Worm (Caenorhabditis elegans) whole organism, L3 larva: ENCODE measurements around the gene cdr-2.

ENCODE experiments used
- ZK546.5 ChIP-seq: sonication (generic microtip); optimal IDR thresholded peaks from 2 replicates; lab custom pipeline; 2017; ENCODE audit warnings: missing biosample characterization, missing genetic modification characterization
- aly-2 ChIP-seq: fragments of 150-350 bp; optimal IDR thresholded peaks from 2 replicates; lab custom pipeline; 2014; ENCODE audit warnings: missing biosample characterization, missing genetic modification characterization
- ama-1 ChIP-seq: fragments of 150-350 bp; optimal IDR thresholded peaks from 2 replicates; lab custom pipeline; 2018
- ceh-16 ChIP-seq: sonication (generic microtip); optimal IDR thresholded peaks from 2 replicates; lab custom pipeline; 2017; ENCODE audit warnings: missing biosample characterization, missing genetic modification characterization
- ceh-28 ChIP-seq: fragments of 150-350 bp; optimal IDR thresholded peaks from 2 replicates; lab custom pipeline; 2014; ENCODE audit warnings: missing biosample characterization, missing genetic modification reagents, missing genetic modification characterization
- ceh-82 ChIP-seq: fragments of 150-350 bp; optimal IDR thresholded peaks from 2 replicates; lab custom pipeline; 2014; ENCODE audit warnings: missing biosample characterization, missing genetic modification characterization
- ceh-9 ChIP-seq: sonication (generic microtip); optimal IDR thresholded peaks from 2 replicates; lab custom pipeline; 2018; ENCODE audit warnings: missing biosample characterization, missing genetic modification characterization
- daf-12 ChIP-seq: fragments of 150-350 bp; optimal IDR thresholded peaks from 2 replicates; lab custom pipeline; 2014; ENCODE audit warnings: missing biosample characterization, missing genetic modification reagents, missing genetic modification characterization
- egl-27 ChIP-seq: sonication (generic microtip); optimal IDR thresholded peaks from 4 replicates; lab custom pipeline; 2017; ENCODE audit warnings: missing biosample characterization, missing genetic modification reagents, missing genetic modification characterization
- egl-5 ChIP-seq: fragments of 150-350 bp; optimal IDR thresholded peaks from 2 replicates; lab custom pipeline; 2017; ENCODE audit warnings: missing biosample characterization, missing genetic modification reagents, missing genetic modification characterization, inconsistent platforms
- elt-1 ChIP-seq: fragments of 150-350 bp; optimal IDR thresholded peaks from 2 replicates; lab custom pipeline; 2014; ENCODE audit warnings: missing biosample characterization, missing genetic modification characterization
- elt-2 ChIP-seq: sonication (generic microtip); optimal IDR thresholded peaks from 2 replicates; lab custom pipeline; 2016; ENCODE audit warnings: missing genetic modification reagents, mild to moderate bottlenecking, missing genetic modification characterization, missing compliant biosample characterization
- eor-1 ChIP-seq, 2 experiments: fragments of 150-350 bp; optimal IDR thresholded peaks; 2 replicates each; lab custom pipeline; 2014 to 2018; ENCODE audit warnings: missing biosample characterization in 2 of 2, missing genetic modification characterization in 2 of 2
- fkh-10 ChIP-seq: sonication (generic microtip); optimal IDR thresholded peaks from 2 replicates; lab custom pipeline; 2017; ENCODE audit warnings: missing biosample characterization, missing genetic modification reagents, missing genetic modification characterization
- fkh-2 ChIP-seq: fragments of 150-350 bp; optimal IDR thresholded peaks from 2 replicates; lab custom pipeline; 2014; ENCODE audit warnings: missing biosample characterization, missing genetic modification reagents, missing genetic modification characterization
- fos-1 ChIP-seq: fragments of 150-350 bp; optimal IDR thresholded peaks from 2 replicates; lab custom pipeline; 2014; ENCODE audit warnings: missing biosample characterization, missing genetic modification characterization
- hmg-11 ChIP-seq: sonication (generic microtip); optimal IDR thresholded peaks from 2 replicates; lab custom pipeline; 2016; ENCODE audit warnings: missing genetic modification characterization, missing compliant biosample characterization
- jun-1 ChIP-seq: fragments of 150-350 bp; optimal IDR thresholded peaks from 2 replicates; lab custom pipeline; 2014; ENCODE audit warnings: missing biosample characterization, missing genetic modification reagents, missing genetic modification characterization
- lin-39 ChIP-seq: fragments of 150-350 bp; optimal IDR thresholded peaks from 2 replicates; lab custom pipeline; 2018; ENCODE audit warnings: missing biosample characterization, missing genetic modification reagents, missing genetic modification characterization
- lsy-12 ChIP-seq: sonication (generic microtip); optimal IDR thresholded peaks from 2 replicates; lab custom pipeline; 2016; ENCODE audit warnings: mild to moderate bottlenecking, missing genetic modification characterization, missing compliant biosample characterization
- nhr-11 ChIP-seq: fragments of 150-350 bp; optimal IDR thresholded peaks from 2 replicates; lab custom pipeline; 2014; ENCODE audit warnings: missing biosample characterization, missing genetic modification characterization
- nhr-12 ChIP-seq: fragments of 150-350 bp; optimal IDR thresholded peaks from 2 replicates; lab custom pipeline; 2014; ENCODE audit warnings: missing biosample characterization, missing genetic modification characterization
- nhr-23 ChIP-seq: fragments of 150-350 bp; optimal IDR thresholded peaks from 2 replicates; lab custom pipeline; 2014; ENCODE audit warnings: missing biosample characterization, missing genetic modification reagents, missing genetic modification characterization
- nhr-237 ChIP-seq: fragments of 150-350 bp; optimal IDR thresholded peaks from 2 replicates; lab custom pipeline; 2014; ENCODE audit warnings: missing biosample characterization, missing genetic modification characterization
- nhr-25 ChIP-seq: sonication (generic microtip); optimal IDR thresholded peaks from 2 replicates; lab custom pipeline; 2017; ENCODE audit warnings: missing biosample characterization, missing genetic modification characterization
- nhr-28 ChIP-seq: fragments of 150-350 bp; optimal IDR thresholded peaks from 2 replicates; lab custom pipeline; 2014; ENCODE audit warnings: missing biosample characterization, missing genetic modification characterization
- nhr-43 ChIP-seq: sonication (generic microtip); optimal IDR thresholded peaks from 2 replicates; lab custom pipeline; 2016; ENCODE audit warnings: mild to moderate bottlenecking, missing genetic modification characterization, missing compliant biosample characterization; ENCODE audit not compliant: poor library complexity, severe bottlenecking
- nhr-67 ChIP-seq: fragments of 150-350 bp; optimal IDR thresholded peaks from 2 replicates; lab custom pipeline; 2014; ENCODE audit warnings: missing biosample characterization, missing genetic modification characterization
- nhr-76 ChIP-seq: fragments of 150-350 bp; sonication (generic microtip); optimal IDR thresholded peaks from 5 replicates; lab custom pipeline; 2014; ENCODE audit warnings: missing biosample characterization, missing genetic modification characterization
- nhr-77 ChIP-seq: fragments of 150-350 bp; optimal IDR thresholded peaks from 2 replicates; lab custom pipeline; 2014; ENCODE audit warnings: missing biosample characterization, missing genetic modification characterization
- pha-4 ChIP-seq: fragments of 150-350 bp; optimal IDR thresholded peaks from 2 replicates; lab custom pipeline; 2014; ENCODE audit warnings: missing biosample characterization, missing genetic modification reagents, missing genetic modification characterization
- pqm-1 ChIP-seq: fragments of 150-350 bp; optimal IDR thresholded peaks from 2 replicates; lab custom pipeline; 2017; ENCODE audit warnings: missing biosample characterization, missing genetic modification characterization, inconsistent platforms
- sea-2 ChIP-seq: fragments of 150-350 bp; sonication (generic microtip); optimal IDR thresholded peaks from 4 replicates; lab custom pipeline; 2014; ENCODE audit warnings: missing biosample characterization, missing genetic modification reagents, missing genetic modification characterization
- snpc-4 ChIP-seq: fragments of 150-350 bp; optimal IDR thresholded peaks from 2 replicates; lab custom pipeline; 2014; ENCODE audit warnings: missing biosample characterization, missing genetic modification characterization
- tbx-2 ChIP-seq: sonication (generic microtip); optimal IDR thresholded peaks from 2 replicates; lab custom pipeline; 2016; ENCODE audit warnings: mild to moderate bottlenecking, missing genetic modification characterization, missing compliant biosample characterization
- unc-39 ChIP-seq: sonication (generic microtip); optimal IDR thresholded peaks from 4 replicates; lab custom pipeline; 2017; ENCODE audit warnings: missing biosample characterization, missing genetic modification characterization
- unc-62 ChIP-seq: fragments of 150-350 bp; sonication (generic microtip); optimal IDR thresholded peaks from 4 replicates; lab custom pipeline; 2014; ENCODE audit warnings: missing biosample characterization, missing genetic modification reagents, missing genetic modification characterization
- ztf-4 ChIP-seq: fragments of 150-350 bp; optimal IDR thresholded peaks from 2 replicates; lab custom pipeline; 2014; ENCODE audit warnings: missing biosample characterization, missing genetic modification characterization

cdr-2 gene

DNA sequence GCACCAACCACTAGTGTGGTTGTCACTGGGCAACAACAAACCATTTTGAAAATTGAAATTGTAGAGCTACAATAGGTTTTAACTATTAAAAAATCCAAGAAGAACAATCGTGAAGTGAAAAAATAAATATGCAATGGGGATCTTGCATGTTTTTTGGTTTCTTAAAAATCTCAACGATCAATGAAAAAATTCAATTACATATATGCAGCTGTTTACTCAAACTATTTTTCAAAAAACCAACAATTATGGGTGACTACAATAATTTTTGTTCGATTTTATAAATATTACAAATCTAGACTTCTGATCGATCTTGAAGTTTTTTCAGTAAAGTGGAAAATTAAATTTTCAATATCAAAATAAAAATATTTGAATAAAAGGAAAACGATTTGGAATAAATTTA lies 7.0 kb downstream of the cdr-2 start, which contains the start of gene cdr-4:
cdr-4 (minus strand) TSS at position 101 of the 400 bp plus-strand sequence.
- TF ChIP-seq nhr-11 (no peak), egl-5 (no peak), fkh-10 (no peak), snpc-4 (tag; lab: Kevin White, UChicago) (no peak), nhr-12 (tag; lab: Kevin White, UChicago) (no peak), fos-1 (tag; lab: Kevin White, UChicago) (no peak), elt-2 (tag; lab: Kevin White, UChicago) (no peak)

DNA sequence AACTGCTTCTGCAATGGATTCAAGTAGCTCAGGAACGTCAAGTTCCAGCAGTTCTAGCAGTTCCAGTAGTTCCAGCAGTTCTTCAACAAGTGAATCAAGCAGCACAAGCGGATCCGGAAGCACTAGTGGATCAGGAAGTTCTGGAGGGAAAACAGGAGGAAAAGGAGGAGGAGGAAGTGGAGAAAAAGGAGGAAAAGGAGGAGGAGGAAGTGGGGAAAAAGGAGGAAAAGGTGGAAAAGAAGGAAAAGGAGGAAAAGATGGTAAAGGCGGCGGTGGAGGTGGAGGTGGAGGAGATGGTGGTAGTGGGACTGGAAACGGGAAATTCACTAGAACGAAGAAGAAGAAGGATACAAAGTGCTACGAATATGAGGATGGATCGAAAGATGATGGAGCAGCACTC lies 9.0 kb downstream of the cdr-2 start:
- TF ChIP-seq nhr-11 (no peak), ceh-9 (tag; lab: Kevin White, UChicago) (no peak), nhr-43 (no peak), nhr-28 (no peak), ceh-82 (no peak), unc-39 (tag; lab: Kevin White, UChicago) (no peak), egl-27 (no peak)

DNA sequence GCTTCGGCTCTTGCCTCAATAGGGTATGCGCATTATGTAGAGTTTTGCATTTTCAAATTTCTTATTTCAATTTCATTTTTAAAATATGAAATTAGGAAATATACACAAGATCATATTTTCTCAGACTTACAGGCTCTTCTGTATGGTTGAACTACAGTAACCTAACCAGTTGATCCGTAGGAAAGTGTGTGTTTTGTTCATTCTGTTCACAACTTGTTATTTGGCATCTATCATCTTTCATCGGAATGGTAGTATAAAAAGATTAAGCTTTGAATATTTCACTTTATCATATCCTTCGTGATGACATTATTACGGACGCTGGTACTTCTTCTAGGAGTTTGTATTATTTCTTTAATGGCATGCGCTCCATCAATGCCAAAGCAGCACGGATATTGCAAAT lies 9.6 kb downstream of the cdr-2 start, which contains the start of gene K01D12.10:
K01D12.10 (plus strand) TSS at position 301 of the 400 bp plus-strand sequence.
- TF ChIP-seq fkh-2 (tag; lab: Kevin White, UChicago): no peak
- no peak for TF ChIP-seq tbx-2 (tag; lab: Kevin White, UChicago)
- TF ChIP-seq fos-1 (tag; lab: Kevin White, UChicago): no peak
- no peak for TF ChIP-seq lin-39 (tag; lab: Kevin White, UChicago)
- TF ChIP-seq unc-39 (tag; lab: Kevin White, UChicago): no peak
- TF ChIP-seq pha-4 (tag; lab: Kevin White, UChicago): no peak

DNA sequence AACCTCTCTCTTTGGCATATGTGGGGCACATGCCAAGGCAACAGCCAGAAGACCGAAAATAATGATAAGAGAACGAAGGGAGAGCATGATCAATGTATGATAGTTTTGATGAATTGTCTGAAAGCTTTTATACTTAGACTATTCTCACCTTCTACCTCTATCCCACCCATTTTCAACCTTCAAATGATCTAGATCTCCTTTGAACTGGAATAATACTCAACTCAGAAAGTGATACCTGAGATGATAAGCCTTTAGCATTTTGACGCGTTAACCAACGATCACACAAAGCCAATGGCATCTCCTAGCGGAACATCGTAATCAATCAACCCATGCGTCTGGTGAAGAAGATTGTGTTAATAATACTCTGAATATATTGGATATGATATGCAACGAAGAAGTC lies 11.0 kb downstream of the cdr-2 start, which contains the start of gene K01D12.9:
K01D12.9 (minus strand) TSS at position 101 of the 400 bp plus-strand sequence.
- TF ChIP-seq nhr-25 (tag; lab: Kevin White, UChicago) (peak; percentile 54), ztf-4 (tag; lab: Kevin White, UChicago) (no peak)
- TF ChIP-seq, all 47 proteins: peak for 1

DNA sequence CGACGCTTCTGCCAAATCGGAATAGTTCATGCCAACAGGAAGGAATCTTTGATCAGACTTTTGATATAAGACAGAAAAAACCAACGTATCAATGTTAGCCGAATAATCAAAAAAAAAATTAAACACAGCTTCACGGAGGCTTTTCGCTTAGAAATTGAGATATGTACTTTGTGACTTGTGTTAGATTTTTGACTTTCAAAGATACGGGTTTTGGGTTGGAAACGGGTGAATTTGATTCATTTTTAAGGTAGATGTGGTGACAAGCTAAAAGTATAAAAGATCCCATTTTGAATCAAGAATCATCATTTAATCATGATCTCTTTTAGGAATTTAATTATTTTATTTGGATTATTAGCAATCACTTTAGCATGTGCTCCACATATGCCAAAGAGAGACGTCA lies 13.2 kb downstream of the cdr-2 start, which contains the start of gene K01D12.8:
K01D12.8 (plus strand) TSS at position 301 of the 400 bp plus-strand sequence.
- TF ChIP-seq pha-4 (tag; lab: Kevin White, UChicago): no peak
- TF ChIP-seq egl-27: no peak
- TF ChIP-seq jun-1: no peak
- TF ChIP-seq nhr-67 (tag; lab: Kevin White, UChicago): no peak
- TF ChIP-seq sea-2 (GFP tag; lab: Kevin White, UChicago): no peak
- TF ChIP-seq hmg-11 (tag; lab: Kevin White, UChicago): no peak
- TF ChIP-seq nhr-43: no peak

DNA sequence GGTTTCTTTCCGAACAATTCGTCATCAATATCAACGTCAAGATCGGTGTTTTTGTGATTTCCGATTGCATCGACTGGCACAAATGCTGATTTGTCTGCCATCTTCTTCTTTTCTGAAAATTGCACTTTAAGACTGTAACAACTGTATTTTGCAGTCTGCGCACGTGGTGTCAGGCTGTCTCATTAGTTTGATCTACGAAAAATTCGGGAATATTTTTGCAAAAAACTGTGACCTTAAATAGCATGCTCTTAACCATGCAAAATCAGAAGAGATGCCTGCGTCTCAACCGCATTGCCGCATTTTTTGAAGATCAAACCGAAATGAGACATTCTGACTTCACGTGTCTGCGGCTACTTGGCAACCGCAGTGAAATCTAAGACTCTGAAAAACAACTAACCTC lies 14.1 kb downstream of the cdr-2 start, which contains the start of gene K01D12.7:
K01D12.7 (minus strand) TSS at position 101 of the 400 bp plus-strand sequence.
- TF ChIP-seq ceh-82 (no peak), nhr-237 (tag; lab: Kevin White, UChicago) (no peak), eor-1 (tag; optimal IDR thresholded peaks at IDR 0.05; lab: Kevin White, UChicago) (no peak), elt-1 (tag; lab: Kevin White, UChicago) (no peak), ceh-16 (tag; lab: Kevin White, UChicago) (no peak), aly-2 (no peak), fos-1 (tag; lab: Kevin White, UChicago) (no peak), ama-1 (lab: Kevin White, UChicago) (no peak), nhr-23 (tag; lab: Kevin White, UChicago) (no peak), ZK546.5 (tag; lab: Kevin White, UChicago) (no peak), hmg-11 (tag; lab: Kevin White, UChicago) (no peak)

DNA sequence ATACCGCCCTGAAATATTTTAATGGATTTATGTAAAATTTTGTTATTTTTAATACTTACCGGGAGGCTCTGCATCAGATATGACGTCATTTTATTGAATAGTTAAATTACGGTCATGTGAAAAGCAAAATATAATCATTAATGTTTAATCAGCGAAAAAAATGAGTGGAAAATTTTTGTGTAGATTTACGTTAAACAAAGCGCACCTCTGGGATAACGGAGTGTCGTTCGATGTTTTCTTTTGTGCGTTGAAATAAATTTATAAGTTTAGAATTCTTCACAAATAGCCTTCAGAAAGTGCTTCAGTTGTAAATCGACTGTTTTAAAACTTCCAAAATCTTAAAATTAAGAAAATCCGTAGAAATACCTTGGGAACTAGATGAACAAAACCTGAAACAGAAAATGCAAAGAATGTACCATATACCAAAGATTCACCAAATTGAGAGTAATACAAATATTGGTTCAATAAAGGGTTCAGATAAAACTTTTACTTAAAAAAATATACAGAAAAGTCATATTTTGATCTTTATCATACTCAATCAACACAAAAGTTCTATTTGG lies 14.8 kb downstream of the cdr-2 start, which contains the start of the genes K01D12.20 and miga-1:
K01D12.20 (minus strand) TSS at position 138 of the 560 bp plus-strand sequence.
miga-1 (minus strand) TSS at position 183 of the 560 bp plus-strand sequence.
- no peak for TF ChIP-seq aly-2
- no peak for TF ChIP-seq egl-27
- TF ChIP-seq nhr-76 (tag; lab: Kevin White, UChicago): no peak
- TF ChIP-seq nhr-77 (tag; lab: Kevin White, UChicago): no peak
- peak; percentile 40 for TF ChIP-seq nhr-23 (tag; lab: Kevin White, UChicago)
- TF ChIP-seq nhr-43: no peak
- TF ChIP-seq fkh-10: no peak
- TF ChIP-seq egl-5: no peak
- TF ChIP-seq eor-1 (tag; optimal IDR thresholded peaks at IDR 0.05; lab: Kevin White, UChicago): no peak
- TF ChIP-seq ceh-82: no peak
- TF ChIP-seq nhr-67 (tag; lab: Kevin White, UChicago): no peak
- TF ChIP-seq daf-12 (tag; lab: Kevin White, UChicago): no peak
- peak; percentile 18 for TF ChIP-seq pqm-1
- TF ChIP-seq pha-4 (tag; lab: Kevin White, UChicago): peak; percentile 64
- no peak for TF ChIP-seq elt-1 (tag; lab: Kevin White, UChicago)
- TF ChIP-seq unc-62 (GFP tag; lab: Kevin White, UChicago): no peak
- TF ChIP-seq fkh-2 (tag; lab: Kevin White, UChicago): no peak
- TF ChIP-seq nhr-12 (tag; lab: Kevin White, UChicago): no peak
- no peak for TF ChIP-seq ceh-28 (tag; lab: Kevin White, UChicago)
- TF ChIP-seq sea-2 (GFP tag; lab: Kevin White, UChicago): no peak
- peak; percentile 44 for TF ChIP-seq elt-2 (tag; lab: Kevin White, UChicago)
- no peak for TF ChIP-seq ZK546.5 (tag; lab: Kevin White, UChicago)
- no peak for TF ChIP-seq nhr-237 (tag; lab: Kevin White, UChicago)
- no peak for TF ChIP-seq lsy-12 (tag; lab: Kevin White, UChicago)
- no peak for TF ChIP-seq ceh-16 (tag; lab: Kevin White, UChicago)
